Fruit fly (Drosophila melanogaster) whole organism, wandering third instar larva: ENCODE results near the gene CG5885.
A peak's percentile ranks its signal among the peaks of the same experiment; 100 is the strongest.

Experiments
- Abd-B ChIP-seq: fragments of >200 bp; optimal IDR thresholded peaks from 2 replicates; lab custom pipeline; 2017; ENCODE audit warnings: missing biosample characterization, missing genetic modification characterization
- CG9705 ChIP-seq: fragments of 200-800 bp; sonication (Bioruptor generic); optimal IDR thresholded peaks from 2 replicates; lab custom pipeline; 2018; ENCODE audit warnings: missing biosample characterization, mild to moderate bottlenecking, missing genetic modification characterization
- Dif ChIP-seq: fragments of 200-275, 200-300 bp; sonication (Bioruptor generic); optimal IDR thresholded peaks from 2 replicates; lab custom pipeline; 2018; ENCODE audit warnings: missing biosample characterization, missing genetic modification characterization; ENCODE audit not compliant: partially characterized antibody
- GATAd ChIP-seq: sonication (Bioruptor generic); optimal IDR thresholded peaks from 2 replicates; lab custom pipeline; 2016; ENCODE audit warnings: missing biosample characterization, missing genetic modification characterization
- HLH106 ChIP-seq: fragments of 200-800 bp; optimal IDR thresholded peaks from 3 replicates; lab custom pipeline; 2019; ENCODE audit warnings: missing biosample characterization, mild to moderate bottlenecking, missing genetic modification characterization, moderate library complexity
- Hnf4 ChIP-seq: fragments of 200-800 bp; sonication (Bioruptor generic); optimal IDR thresholded peaks from 2 replicates; lab custom pipeline; 2016; ENCODE audit warnings: missing biosample characterization, mild to moderate bottlenecking, missing genetic modification characterization
- Hr78 ChIP-seq: fragments of >200 bp; optimal IDR thresholded peaks from 2 replicates; lab custom pipeline; 2017; ENCODE audit warnings: missing biosample characterization, missing genetic modification characterization
- Hr83 ChIP-seq: fragments of 200-300 bp; sonication (Bioruptor generic); optimal IDR thresholded peaks from 2 replicates; lab custom pipeline; 2016; ENCODE audit warnings: missing biosample characterization, mild to moderate bottlenecking, missing genetic modification characterization, moderate library complexity; ENCODE audit not compliant: poor library complexity, severe bottlenecking
- Jra ChIP-seq: sonication (Bioruptor generic); optimal IDR thresholded peaks from 2 replicates; lab custom pipeline; 2016; ENCODE audit warnings: missing biosample characterization, missing genetic modification characterization
- Myc ChIP-seq: fragments of >200 bp; optimal IDR thresholded peaks from 2 replicates; lab custom pipeline; 2017
- N ChIP-seq: fragments of >200 bp; optimal IDR thresholded peaks from 2 replicates; lab custom pipeline; 2018; ENCODE audit warnings: missing biosample characterization, missing external identifiers, missing genetic modification characterization
- OdsH ChIP-seq: fragments of 200-800 bp; sonication (Bioruptor generic); optimal IDR thresholded peaks from 2 replicates; lab custom pipeline; 2016; ENCODE audit warnings: missing biosample characterization, mild to moderate bottlenecking, missing genetic modification characterization
- Rel ChIP-seq, 2 experiments: fragments of 200-800 bp; sonication (Bioruptor generic) in 1 of 2; optimal IDR thresholded peaks; 2 replicates in 1 of 2; 3 replicates in 1 of 2; lab custom pipeline; 2016 to 2019; ENCODE audit warnings: mild to moderate bottlenecking in 2 of 2, missing biosample characterization in 2 of 2, missing genetic modification characterization in 2 of 2, moderate library complexity in 1 of 2
- Sp1 ChIP-seq: fragments of 200-800 bp; sonication (Bioruptor generic); optimal IDR thresholded peaks from 3 replicates; lab custom pipeline; 2019; ENCODE audit warnings: missing biosample characterization, mild to moderate bottlenecking, missing genetic modification characterization, moderate library complexity
- br ChIP-seq: fragments of 200-800 bp; sonication (Bioruptor generic); optimal IDR thresholded peaks from 2 replicates; lab custom pipeline; 2016; ENCODE audit warnings: missing biosample characterization, missing genetic modification characterization
- brk ChIP-seq: fragments of 200-800 bp; sonication (Bioruptor generic); optimal IDR thresholded peaks from 2 replicates; lab custom pipeline; 2016; ENCODE audit warnings: missing biosample characterization, mild to moderate bottlenecking, missing genetic modification characterization
- dmrt93B ChIP-seq: fragments of 200-800 bp; sonication (Bioruptor generic); optimal IDR thresholded peaks from 2 replicates; lab custom pipeline; 2018; ENCODE audit warnings: missing biosample characterization, mild to moderate bottlenecking, missing genetic modification characterization
- dsf ChIP-seq: sonication (Bioruptor generic); optimal IDR thresholded peaks from 2 replicates; lab custom pipeline; 2016; ENCODE audit warnings: missing biosample characterization, missing genetic modification characterization, borderline replicate concordance
- ey ChIP-seq: fragments of 200-800 bp; sonication (Bioruptor generic); optimal IDR thresholded peaks from 2 replicates; lab custom pipeline; 2016; ENCODE audit warnings: missing biosample characterization, missing genetic modification characterization
- foxo ChIP-seq, 2 experiments: fragments of 200-800 bp; sonication (Bioruptor generic); optimal IDR thresholded peaks; 2 replicates in 1 of 2; 3 replicates in 1 of 2; lab custom pipeline; 2016 to 2017; ENCODE audit warnings: missing biosample characterization in 2 of 2, missing genetic modification characterization in 2 of 2
- fru ChIP-seq: fragments of 200-800 bp; sonication (Bioruptor generic); optimal IDR thresholded peaks from 3 replicates; lab custom pipeline; 2016; ENCODE audit warnings: missing biosample characterization, mild to moderate bottlenecking, missing genetic modification characterization
- h ChIP-seq: fragments of 200-800 bp; sonication (Bioruptor generic); optimal IDR thresholded peaks from 3 replicates; lab custom pipeline; 2016; ENCODE audit warnings: missing biosample characterization, mild to moderate bottlenecking, missing genetic modification characterization
- jim ChIP-seq: fragments of 175-275, 200-325 bp; sonication (Bioruptor generic); optimal IDR thresholded peaks from 2 replicates; lab custom pipeline; 2016; ENCODE audit warnings: missing biosample characterization, mild to moderate bottlenecking, missing genetic modification characterization
- pan ChIP-seq: fragments of >200 bp; optimal IDR thresholded peaks from 2 replicates; lab custom pipeline; 2017
- psq ChIP-seq: fragments of 200-800 bp; sonication (Bioruptor generic); optimal IDR thresholded peaks from 3 replicates; lab custom pipeline; 2017; ENCODE audit warnings: missing biosample characterization, mild to moderate bottlenecking, missing genetic modification characterization, moderate library complexity
- rgr ChIP-seq: fragments of 200-800 bp; sonication (Bioruptor generic); optimal IDR thresholded peaks from 3 replicates; lab custom pipeline; 2016; ENCODE audit warnings: missing biosample characterization, mild to moderate bottlenecking, missing genetic modification characterization
- sage ChIP-seq: fragments of 200-800 bp; sonication (Bioruptor generic); optimal IDR thresholded peaks from 2 replicates; lab custom pipeline; 2016; ENCODE audit warnings: missing biosample characterization, mild to moderate bottlenecking, missing genetic modification characterization
- sv ChIP-seq: fragments of 200-800 bp; sonication (Bioruptor generic); optimal IDR thresholded peaks from 3 replicates; lab custom pipeline; 2016; ENCODE audit warnings: missing biosample characterization, missing genetic modification characterization
- tai ChIP-seq: sonication (Bioruptor generic); optimal IDR thresholded peaks from 2 replicates; lab custom pipeline; 2016; ENCODE audit warnings: missing biosample characterization, missing genetic modification characterization
- usp ChIP-seq: fragments of >200 bp; optimal IDR thresholded peaks from 2 replicates; lab custom pipeline; 2017; ENCODE audit warnings: missing biosample characterization, missing genetic modification characterization
- woc ChIP-seq: sonication (Bioruptor generic); optimal IDR thresholded peaks from 2 replicates; lab custom pipeline; 2016; ENCODE audit warnings: missing biosample characterization, mild to moderate bottlenecking, missing genetic modification characterization

CG5885 gene

dm6 chr2L:9954696-9955095 is 36.6 kb upstream of the CG5885 start:
- TF ChIP-seq br (GFP tag; lab: Kevin White, UChicago) (no peak), Jra (GFP tag; lab: Kevin White, UChicago) (no peak)

- TF ChIP-seq brk (GFP tag; lab: Kevin White, UChicago) (peak; percentile 93), CG9705 (GFP tag; lab: Kevin White, UChicago) (peak; percentile 69), br (GFP tag; lab: Kevin White, UChicago) (peak; percentile 71), Myc (lab: Kevin White, UChicago) (peak; percentile 32), psq (GFP tag; lab: Kevin White, UChicago) (peak; percentile 87), Abd-B (no peak), Dif (GFP tag; lab: Kevin White, UChicago) (no peak), pan (lab: Kevin White, UChicago) (no peak), Jra (GFP tag; lab: Kevin White, UChicago) (peak; percentile 42), foxo (GFP tag; optimal IDR thresholded peaks at IDR 0.05; lab: Kevin White, UChicago) (peak in 1 of 2 experiments; percentile 92), dmrt93B (GFP tag; lab: Kevin White, UChicago) (peak; percentile 79), Hr83 (peak; percentile 73), N (no peak), tai (no peak), HLH106 (peak; percentile 95), ey (peak; percentile 75), jim (GFP tag; lab: Kevin White, UChicago) (no peak), Rel (GFP tag; optimal IDR thresholded peaks at IDR 0.05; lab: Kevin White, UChicago) (peak; percentile 27), Rel (tag; optimal IDR thresholded peaks at IDR 0.05; lab: Kevin White, UChicago) (peak; percentile 77), sage (GFP tag; lab: Kevin White, UChicago) (peak; percentile 85), woc (GFP tag; lab: Kevin White, UChicago) (peak; percentile 85), sv (GFP tag; lab: Kevin White, UChicago) (peak; percentile 77), Sp1 (peak; percentile 94), h (peak; percentile 91), rgr (peak; percentile 93), fru (GFP tag; lab: Kevin White, UChicago) (peak; percentile 79), GATAd (GFP tag; lab: Kevin White, UChicago) (peak; percentile 54), OdsH (GFP tag; lab: Kevin White, UChicago) (peak; percentile 89), usp (GFP tag; lab: Kevin White, UChicago) (no peak), dsf (GFP tag; lab: Kevin White, UChicago) (peak; percentile 58), Hnf4 (GFP tag; lab: Kevin White, UChicago) (peak; percentile 81)
These were observed 36.0 kb upstream of the CG5885 start, which contains the start of the genes CG13126 and CG4709 for dm6 chr2L:9954119-9954518. Gene CG13126, minus strand, starts transcription at chr2L:9954181. Gene CG4709, plus strand, starts transcription at chr2L:9954325.

dm6 chr2L:9949178-9950062 is 31.3 kb upstream of the CG5885 start:
- TF ChIP-seq rgr (no peak), h (peak; percentile 28), Dif (GFP tag; lab: Kevin White, UChicago) (no peak), Hr78 (GFP tag; lab: Kevin White, UChicago) (no peak), Sp1 (peak; percentile 1)

- TF ChIP-seq sage (GFP tag; lab: Kevin White, UChicago) (no peak), Rel (GFP tag; optimal IDR thresholded peaks at IDR 0.05; lab: Kevin White, UChicago) (no peak), Rel (tag; optimal IDR thresholded peaks at IDR 0.05; lab: Kevin White, UChicago) (no peak), h (peak; percentile 57)
- TF ChIP-seq, all 38 proteins: peak for 1
These were observed 30.4 kb upstream of the CG5885 start for dm6 chr2L:9948520-9948858.
